Worm (Caenorhabditis elegans): Measurements from ENCODE around the gene dpy-7.

dpy-7 gene

ce11 chrX:7569685-7570518 is 32.3 kb upstream of the dpy-7 start, which contains the start of gene apy-1 (continued):
- TF ChIP-seq lir-3 (tag; optimal IDR thresholded peaks at IDR 0.05; ENCODE audit: poor library complexity) (peak; percentile 61), ztf-11 (tag; optimal IDR thresholded peaks at IDR 0.05) (peak in 1 of 2 experiments; percentile 71), swsn-7 (tag; optimal IDR thresholded peaks at IDR 0.05) (peak; percentile 51), isw-1 (GFP tag; IDR thresholded peaks at IDR 0.05) (no peak), unc-86 (tag; optimal IDR thresholded peaks at IDR 0.05) (peak; percentile 37), nhr-20 (tag; optimal IDR thresholded peaks at IDR 0.05) (peak; percentile 31), sox-4 (tag; optimal IDR thresholded peaks at IDR 0.05) (peak; percentile 62), mep-1 (tag; optimal IDR thresholded peaks at IDR 0.05) (peak; percentile 46), nhr-90 (tag; optimal IDR thresholded peaks at IDR 0.05; ENCODE audit: poor library complexity) (peak; percentile 20), ceh-82 (tag; optimal IDR thresholded peaks at IDR 0.05) (peak in 2 of 3 experiments; percentile 2 to 3), rnt-1 (tag; optimal IDR thresholded peaks at IDR 0.05) (peak; percentile 69), unc-130 (tag; optimal IDR thresholded peaks at IDR 0.05) (no peak), nhr-19 (GFP tag; conservative IDR thresholded peaks at IDR 0.05) (peak; percentile 13; the same call in 1 of the 2 replicates), C04F5.9 (tag; optimal IDR thresholded peaks at IDR 0.05) (peak; percentile 23)

- no peak for TF ChIP-seq efl-3 (GFP tag; optimal IDR thresholded peaks at IDR 0.05)
- no peak for TF ChIP-seq mef-2 (tag; optimal IDR thresholded peaks at IDR 0.05)
- TF ChIP-seq lin-13 (GFP tag; optimal IDR thresholded peaks at IDR 0.05): no peak
- no peak for TF ChIP-seq hlh-4 (tag; optimal IDR thresholded peaks at IDR 0.05)
- no peak for TF ChIP-seq dsc-1 (tag; optimal IDR thresholded peaks at IDR 0.05)
- no peak for TF ChIP-seq nhr-84 (tag; optimal IDR thresholded peaks at IDR 0.05)
- TF ChIP-seq nhr-47 (tag; optimal IDR thresholded peaks at IDR 0.05): peak; percentile 5
- no peak for TF ChIP-seq unc-86 (tag; optimal IDR thresholded peaks at IDR 0.05)
- no peak for TF ChIP-seq nhr-28 (tag; optimal IDR thresholded peaks at IDR 0.05)
- no peak for TF ChIP-seq zag-1 (tag; optimal IDR thresholded peaks at IDR 0.05)
- no peak for TF ChIP-seq isw-1 (GFP tag; IDR thresholded peaks at IDR 0.05)
- no peak for TF ChIP-seq hpl-2 (GFP tag; optimal IDR thresholded peaks at IDR 0.05)
- no peak for TF ChIP-seq unc-30 (tag; optimal IDR thresholded peaks at IDR 0.05)
- TF ChIP-seq irx-1 (tag; optimal IDR thresholded peaks at IDR 0.05): no peak
- TF ChIP-seq lin-39 (tag; optimal IDR thresholded peaks at IDR 0.05): no peak
- no peak for TF ChIP-seq fos-1 (tag; optimal IDR thresholded peaks at IDR 0.05)
- no peak for TF ChIP-seq skn-1 (tag; optimal IDR thresholded peaks at IDR 0.05)
- no peak for TF ChIP-seq sox-4 (tag; optimal IDR thresholded peaks at IDR 0.05)
- no peak for TF ChIP-seq ceh-63 (GFP tag; optimal IDR thresholded peaks at IDR 0.05)
- TF ChIP-seq grh-1 (GFP tag; IDR thresholded peaks at IDR 0.05): peak; percentile 66
- TF ChIP-seq dpl-1 (GFP tag; optimal IDR thresholded peaks at IDR 0.05): no peak
- no peak for TF ChIP-seq lin-35 (GFP tag; optimal IDR thresholded peaks at IDR 0.05)
- TF ChIP-seq nhr-76 (tag; optimal IDR thresholded peaks at IDR 0.05): no peak
- TF ChIP-seq lsy-2 (tag; optimal IDR thresholded peaks at IDR 0.05): no peak
- TF ChIP-seq nhr-77 (tag; optimal IDR thresholded peaks at IDR 0.05): no peak
- TF ChIP-seq tbx-2 (tag; optimal IDR thresholded peaks at IDR 0.05): peak; percentile 5
- no peak for TF ChIP-seq C34B4.2 (tag; optimal IDR thresholded peaks at IDR 0.05)
- TF ChIP-seq fkh-8 (tag; optimal IDR thresholded peaks at IDR 0.05): no peak
- peak; percentile 49 for TF ChIP-seq nhr-19 (GFP tag; conservative IDR thresholded peaks at IDR 0.05)
- TF ChIP-seq nhr-71 (tag; optimal IDR thresholded peaks at IDR 0.05): peak; percentile 61
- no peak for TF ChIP-seq C04F5.9 (tag; optimal IDR thresholded peaks at IDR 0.05)
- TF ChIP-seq C16A3.4 (tag; optimal IDR thresholded peaks at IDR 0.05): no peak
- TF ChIP-seq snu-23 (GFP tag; optimal IDR thresholded peaks at IDR 0.05): peak; percentile 36
- TF ChIP-seq egl-27 (tag; optimal IDR thresholded peaks at IDR 0.05): no peak
- TF ChIP-seq elt-3 (tag; optimal IDR thresholded peaks at IDR 0.05): peak in 3 of 6 experiments; percentile 46 to 57 (median 55)
- TF ChIP-seq xbp-1 (tag; optimal IDR thresholded peaks at IDR 0.05): no peak
- TF ChIP-seq ceh-82 (tag; optimal IDR thresholded peaks at IDR 0.05): no peak
- TF ChIP-seq nhr-85 (tag): peak; percentile 68
- TF ChIP-seq ceh-8 (GFP tag; optimal IDR thresholded peaks at IDR 0.05): no peak
- TF ChIP-seq nhr-90 (tag; optimal IDR thresholded peaks at IDR 0.05; ENCODE audit: poor library complexity): peak; percentile 44
- peak; percentile 64 for TF ChIP-seq nhr-20 (tag; optimal IDR thresholded peaks at IDR 0.05)
- TF ChIP-seq aly-2 (tag; optimal IDR thresholded peaks at IDR 0.05): no peak
Observed at ce11 chrX:7568684-7569289, 31.2 kb upstream of the dpy-7 start.

Data from whole organism, L1 larva.